Worm (Caenorhabditis elegans) whole organism, early embryonic: ENCODE results near the gene M110.8.

Experiments used
- F13C5.2 ChIP-seq: sonication (generic microtip); optimal IDR thresholded peaks from 2 replicates; lab custom pipeline; 2017; ENCODE audit warnings: mild to moderate bottlenecking, missing genetic modification characterization, inconsistent platforms, missing compliant biosample characterization
- ama-1 ChIP-seq: fragments of 150-350 bp; optimal IDR thresholded peaks from 2 replicates; lab custom pipeline; 2014
- flt-1 ChIP-seq: fragments of 200-800 bp; sonication (Bioruptor generic); IDR thresholded peaks from 2 replicates; pipeline ENCODE4 v1.3.6; 2022; ENCODE audit warnings: missing genetic modification characterization, missing compliant biosample characterization
- pes-1 ChIP-seq: fragments of 200-800 bp; sonication (Bioruptor generic); IDR thresholded peaks from 2 replicates; pipeline ENCODE4 v1.3.6; 2022; ENCODE audit warnings: missing genetic modification reagents, missing genetic modification characterization, missing compliant biosample characterization
- sea-1 ChIP-seq: fragments of 200-800 bp; sonication (Bioruptor generic); conservative IDR thresholded peaks from 2 replicates; pipeline ENCODE4 v1.3.6; 2022; ENCODE audit warnings: missing genetic modification characterization, missing compliant biosample characterization

DNA sequence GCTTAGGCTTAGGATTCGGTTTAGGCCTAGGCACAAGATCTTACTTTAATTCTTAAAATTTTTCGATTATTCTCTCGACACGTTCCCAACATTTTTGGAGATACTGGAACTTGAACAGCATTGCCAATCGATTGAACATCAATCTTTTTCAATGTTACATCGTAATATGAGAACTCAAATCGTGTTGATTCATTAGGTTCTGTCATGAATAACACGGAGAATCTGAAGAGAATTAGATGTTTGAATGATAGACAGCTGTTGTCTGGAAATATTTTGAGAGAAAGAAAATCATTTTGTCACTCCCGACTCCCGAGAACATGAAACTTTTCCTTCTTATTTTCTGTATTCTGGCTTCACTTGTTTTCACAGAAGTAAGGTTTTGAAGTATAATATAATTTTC is 40.1 kb downstream of the M110.8 start, which contains the start of gene T05C12.15:
- TF ChIP-seq ama-1 (lab: Kevin White, UChicago), result no peak
- TF ChIP-seq flt-1 (GFP tag; lab: Robert Waterston, UW), result no peak
- TF ChIP-seq sea-1 (GFP tag; lab: Robert Waterston, UW), result no peak
- TF ChIP-seq F13C5.2 (tag; lab: Kevin White, UChicago), result no peak
- TF ChIP-seq pes-1 (GFP tag; lab: Robert Waterston, UW), result no peak
